Fruit fly (Drosophila melanogaster) whole organism, prepupa: ENCODE data around the gene DNAlig3.

Source experiments
- Gug ChIP-seq: fragments of 200-800 bp; sonication (Bioruptor generic); IDR thresholded peaks from 2 replicates; pipeline ENCODE4 v1.3.6; 2022; ENCODE audit warnings: missing biosample characterization, missing genetic modification characterization
- fd59A ChIP-seq: fragments of 200-800 bp; sonication (Bioruptor generic); optimal IDR thresholded peaks from 2 replicates; lab custom pipeline; 2017; ENCODE audit warnings: missing biosample characterization, mild to moderate bottlenecking, missing genetic modification characterization, missing genetic modification reagents

DNA sequence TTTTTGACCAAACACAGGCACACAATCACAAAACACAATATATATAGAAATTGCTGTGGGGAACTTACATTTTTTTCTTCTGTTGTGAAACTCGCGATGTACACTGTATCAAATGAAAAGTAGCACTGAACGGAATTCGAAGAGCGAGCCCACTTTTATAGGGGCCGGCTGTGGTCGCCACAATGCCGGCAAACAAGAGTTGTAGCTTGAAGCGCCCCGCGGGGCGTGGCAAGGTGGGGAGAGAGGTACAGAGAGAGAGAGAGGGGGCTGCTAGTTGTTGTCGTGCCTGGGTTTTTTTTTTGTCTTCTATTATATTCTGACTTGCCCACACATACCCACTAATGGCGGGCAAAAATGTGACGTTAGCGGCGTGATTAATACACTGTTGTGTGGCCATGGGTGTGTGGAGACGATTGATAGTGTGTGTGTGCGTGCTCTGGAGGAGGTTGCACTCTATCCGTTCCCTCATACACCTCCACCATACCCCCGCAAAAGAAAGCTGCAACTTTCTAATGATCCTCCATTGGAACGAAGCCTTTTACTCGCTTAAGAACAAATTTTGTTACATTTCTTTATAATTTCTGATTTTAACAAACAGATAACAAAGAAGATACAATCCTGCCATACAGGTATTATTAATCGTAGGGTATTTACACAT, 32.4 kb downstream of the DNAlig3 start, which contains the start of gene GstD1:
- peak; percentile 59 for TF ChIP-seq fd59A
- 0 out of 2 replicates have a peak, but pooled peaks have one; percentile 52 for TF ChIP-seq Gug (GFP tag; lab: Robert Waterston, UW)
